Fruit fly (Drosophila melanogaster): ENCODE measurements around the gene CG5418.

The CG5418 gene

dm6 chr2L:12433712-12434534 is 19.1 kb downstream of the CG5418 start, which contains the start of gene eRF3 (continued):
- no peak for TF ChIP-seq Dip3 (GFP tag; optimal IDR thresholded peaks at IDR 0.05)
- no peak for TF ChIP-seq CG5953 (GFP tag; IDR thresholded peaks at IDR 0.05)
- peak; percentile 78 for TF ChIP-seq CG10979 (tag; optimal IDR thresholded peaks at IDR 0.05)
- peak; percentile 26 for TF ChIP-seq Hsf (GFP tag; optimal IDR thresholded peaks at IDR 0.05)
- no peak for TF ChIP-seq Bteb2 (GFP tag; optimal IDR thresholded peaks at IDR 0.05)
- peak; percentile 82 for TF ChIP-seq CG6689 (GFP tag; IDR thresholded peaks at IDR 0.05)
- TF ChIP-seq Nf-YA (GFP tag; IDR thresholded peaks at IDR 0.05): no peak; the same call in 1 of the 2 replicates
- TF ChIP-seq Dad (GFP tag; optimal IDR thresholded peaks at IDR 0.05): no peak
- TF ChIP-seq CG4282 (GFP tag; optimal IDR thresholded peaks at IDR 0.05): peak; percentile 61
- peak; percentile 87 for TF ChIP-seq CG15696 (tag; optimal IDR thresholded peaks at IDR 0.05)
- peak; percentile 66; the same call in 2 of the 3 replicates for TF ChIP-seq otp (GFP tag; IDR thresholded peaks at IDR 0.05)
- peak; percentile 90 for TF ChIP-seq CG2678 (tag; optimal IDR thresholded peaks at IDR 0.05)
- TF ChIP-seq CG11398 (GFP tag; optimal IDR thresholded peaks at IDR 0.05): no peak
- TF ChIP-seq vvl (GFP tag; IDR thresholded peaks at IDR 0.05): peak; percentile 83
- no peak for TF ChIP-seq CG33213 (GFP tag; optimal IDR thresholded peaks at IDR 0.05)
- no peak for TF ChIP-seq CG7271 (tag; optimal IDR thresholded peaks at IDR 0.05)
- no peak for TF ChIP-seq Tbp (GFP tag; optimal IDR thresholded peaks at IDR 0.05)
- peak; percentile 42; the same call in 2 of the 3 replicates for TF ChIP-seq ase (GFP tag; IDR thresholded peaks at IDR 0.05)
- TF ChIP-seq CG4707 (GFP tag; optimal IDR thresholded peaks at IDR 0.05): no peak
- peak; percentile 80 for TF ChIP-seq CG2116 (GFP tag; optimal IDR thresholded peaks at IDR 0.05)
- peak; percentile 14 for TF ChIP-seq scrt (GFP tag; optimal IDR thresholded peaks at IDR 0.05)
- TF ChIP-seq BtbVII (GFP tag; optimal IDR thresholded peaks at IDR 0.05): peak; percentile 47
- TF ChIP-seq E2f2 (GFP tag; IDR thresholded peaks at IDR 0.05): peak; percentile 45
- peak; percentile 92 for TF ChIP-seq nmo (GFP tag; optimal IDR thresholded peaks at IDR 0.05)
- 0 out of 3 replicates have a peak, but pooled peaks have one; percentile 51 for TF ChIP-seq B-H1 (GFP tag; IDR thresholded peaks at IDR 0.05)
- peak; percentile 6 for TF ChIP-seq CG1529 (GFP tag; optimal IDR thresholded peaks at IDR 0.05)
- TF ChIP-seq NFAT (GFP tag; IDR thresholded peaks at IDR 0.05): peak; percentile 70
- TF ChIP-seq sc (optimal IDR thresholded peaks at IDR 0.05): no peak
- peak; percentile 65 for TF ChIP-seq sc (GFP tag; optimal IDR thresholded peaks at IDR 0.05)
- TF ChIP-seq D (optimal IDR thresholded peaks at IDR 0.05): peak; percentile 79
- TF ChIP-seq D (GFP tag; optimal IDR thresholded peaks at IDR 0.05): peak; percentile 55
- TF ChIP-seq cg (GFP tag; optimal IDR thresholded peaks at IDR 0.05): no peak
- peak; percentile 62 for TF ChIP-seq NfI (GFP tag; optimal IDR thresholded peaks at IDR 0.05)
- TF ChIP-seq gem (tag; optimal IDR thresholded peaks at IDR 0.05): peak; percentile 95
- peak; percentile 62; the same call in 2 of the 3 replicates for TF ChIP-seq CG11695 (GFP tag; IDR thresholded peaks at IDR 0.05)
- TF ChIP-seq nerfin-1 (tag; optimal IDR thresholded peaks at IDR 0.05): peak; percentile 65
- TF ChIP-seq CG3281 (GFP tag; optimal IDR thresholded peaks at IDR 0.05): peak; percentile 58
- peak; percentile 69 for TF ChIP-seq CG8388 (GFP tag; optimal IDR thresholded peaks at IDR 0.05)
- no peak for TF ChIP-seq Myb (GFP tag; optimal IDR thresholded peaks at IDR 0.05)
- peak; percentile 8 for TF ChIP-seq CG7987 (GFP tag; optimal IDR thresholded peaks at IDR 0.05)
- TF ChIP-seq CG5180 (GFP tag; optimal IDR thresholded peaks at IDR 0.05): peak; percentile 31
- TF ChIP-seq CG15514 (GFP tag; optimal IDR thresholded peaks at IDR 0.05): no peak
- peak; percentile 85 for TF ChIP-seq Dek (tag; optimal IDR thresholded peaks at IDR 0.05)
- TF ChIP-seq CG9609 (GFP tag; optimal IDR thresholded peaks at IDR 0.05): no peak
- peak; percentile 46 for TF ChIP-seq CG18599 (GFP tag; optimal IDR thresholded peaks at IDR 0.05)
- peak; percentile 63 for TF ChIP-seq bcd (GFP tag; optimal IDR thresholded peaks at IDR 0.05)
- 0 out of 3 replicates have a peak, but pooled peaks have one; percentile 44 for TF ChIP-seq hb (GFP tag; IDR thresholded peaks at IDR 0.05; ENCODE audit: partially characterized antibody)
- peak; percentile 88 for TF ChIP-seq CG31441 (GFP tag; IDR thresholded peaks at IDR 0.05)
- TF ChIP-seq CG17568 (GFP tag; optimal IDR thresholded peaks at IDR 0.05): no peak
